Fruit fly (Drosophila melanogaster) whole organism, embryonic: ENCODE data around the gene vnd.
A peak's percentile ranks its signal among the peaks of the same experiment; 100 is the strongest.

ENCODE experiments used
- Bgb ChIP-seq: fragments of 200-800 bp; sonication (Bioruptor generic); IDR thresholded peaks from 2 replicates; pipeline ENCODE4 v1.3.6; 2022; ENCODE audit warnings: missing biosample characterization, missing genetic modification characterization; ENCODE audit not compliant: partially characterized antibody
- BtbVII ChIP-seq: fragments of 200-800 bp; sonication (Bioruptor generic); optimal IDR thresholded peaks from 3 replicates; lab custom pipeline; 2017; ENCODE audit warnings: missing biosample characterization, mild to moderate bottlenecking, missing genetic modification characterization
- C15 ChIP-seq: fragments of 200-800 bp; sonication (Bioruptor generic); IDR thresholded peaks from 3 replicates; pipeline ENCODE4 v1.3.6; 2022; ENCODE audit warnings: missing biosample characterization, missing genetic modification characterization
- CG1024 ChIP-seq: fragments of 200-800 bp; sonication (Bioruptor generic); IDR thresholded peaks from 2 replicates; pipeline ENCODE4 v1.3.6; 2022; ENCODE audit warnings: missing biosample characterization, missing genetic modification characterization
- CG10431 ChIP-seq: fragments of 200-800 bp; sonication (Bioruptor generic); optimal IDR thresholded peaks from 3 replicates; lab custom pipeline; 2018; ENCODE audit warnings: missing biosample characterization, mild to moderate bottlenecking, missing genetic modification characterization
- CG10654 ChIP-seq: fragments of 200-800 bp; sonication (Bioruptor generic); optimal IDR thresholded peaks from 2 replicates; lab custom pipeline; 2016; ENCODE audit warnings: missing biosample characterization, missing genetic modification characterization
- CG12104 ChIP-seq: fragments of 200-800 bp; sonication (Bioruptor generic); optimal IDR thresholded peaks from 3 replicates; lab custom pipeline; 2016; ENCODE audit warnings: missing biosample characterization, missing genetic modification characterization
- CG13424 ChIP-seq: fragments of 200-800 bp; sonication (Bioruptor generic); optimal IDR thresholded peaks from 2 replicates; lab custom pipeline; 2019; ENCODE audit warnings: missing biosample characterization, mild to moderate bottlenecking, missing genetic modification characterization, moderate library complexity
- CG15011 ChIP-seq: fragments of 200-800 bp; sonication (Bioruptor generic); optimal IDR thresholded peaks from 3 replicates; lab custom pipeline; 2018; ENCODE audit warnings: missing biosample characterization, mild to moderate bottlenecking, missing genetic modification characterization
- CG1603 ChIP-seq: fragments of 200-800 bp; sonication (Bioruptor generic); optimal IDR thresholded peaks from 2 replicates; lab custom pipeline; 2019; ENCODE audit warnings: missing biosample characterization, mild to moderate bottlenecking, missing genetic modification characterization, moderate library complexity
- CG16813 ChIP-seq: fragments of 200-800 bp; sonication (Bioruptor generic); IDR thresholded peaks from 3 replicates; pipeline ENCODE4 v1.3.6; 2022; ENCODE audit warnings: missing biosample characterization, missing genetic modification characterization; ENCODE audit not compliant: partially characterized antibody
- CG17568 ChIP-seq: fragments of 200-800 bp; sonication (Bioruptor generic); optimal IDR thresholded peaks from 2 replicates; lab custom pipeline; 2018; ENCODE audit warnings: missing biosample characterization, mild to moderate bottlenecking, missing genetic modification characterization, moderate library complexity
- CG18764 ChIP-seq: fragments of 200-800 bp; sonication (Bioruptor generic); optimal IDR thresholded peaks from 3 replicates; lab custom pipeline; 2016; ENCODE audit warnings: missing biosample characterization, missing genetic modification characterization
- CG2116 ChIP-seq: fragments of 200-800 bp; sonication (Bioruptor generic); optimal IDR thresholded peaks from 3 replicates; lab custom pipeline; 2018; ENCODE audit warnings: missing biosample characterization, mild to moderate bottlenecking, missing genetic modification characterization
- CG2129 ChIP-seq: fragments of 200-800 bp; sonication (Bioruptor generic); IDR thresholded peaks from 2 replicates; pipeline ENCODE4 v1.3.6; 2022; ENCODE audit warnings: missing biosample characterization, missing genetic modification characterization; ENCODE audit not compliant: partially characterized antibody
- CG30403 ChIP-seq: fragments of 200-800 bp; sonication (Bioruptor generic); optimal IDR thresholded peaks from 3 replicates; lab custom pipeline; 2016; ENCODE audit warnings: missing biosample characterization, missing genetic modification characterization
- CG31441 ChIP-seq: fragments of 200-800 bp; sonication (Bioruptor generic); IDR thresholded peaks from 2 replicates; pipeline ENCODE4 v1.3.6; 2022; ENCODE audit warnings: missing biosample characterization, missing genetic modification characterization
- CG34224 ChIP-seq: fragments of 200-800 bp; sonication (Bioruptor generic); IDR thresholded peaks from 3 replicates; pipeline ENCODE4 v1.3.6; 2022; ENCODE audit warnings: missing biosample characterization, missing genetic modification characterization; ENCODE audit not compliant: partially characterized antibody
- CG42726 ChIP-seq: fragments of 200-800 bp; sonication (Bioruptor generic); IDR thresholded peaks from 2 replicates; pipeline ENCODE4 v1.3.6; 2022; ENCODE audit warnings: missing biosample characterization, missing genetic modification characterization; ENCODE audit not compliant: partially characterized antibody
- CG43689 ChIP-seq: fragments of 200-800 bp; sonication (Bioruptor generic); IDR thresholded peaks from 2 replicates; pipeline ENCODE4 v1.3.6; 2022; ENCODE audit warnings: missing biosample characterization, missing genetic modification characterization
- CG4820 ChIP-seq: fragments of 200-800 bp; sonication (Bioruptor generic); optimal IDR thresholded peaks from 3 replicates; lab custom pipeline; 2016; ENCODE audit warnings: missing biosample characterization, missing genetic modification characterization
- CG6791 ChIP-seq: fragments of 200-800 bp; sonication (Bioruptor generic); IDR thresholded peaks from 3 replicates; pipeline ENCODE4 v1.3.6; 2022; ENCODE audit warnings: missing biosample characterization, missing genetic modification characterization; ENCODE audit not compliant: partially characterized antibody
- CG7745 ChIP-seq: fragments of 200-800 bp; sonication (Bioruptor generic); optimal IDR thresholded peaks from 2 replicates; lab custom pipeline; 2018; ENCODE audit warnings: missing biosample characterization, mild to moderate bottlenecking, missing genetic modification characterization, moderate library complexity
- CG7928 ChIP-seq: fragments of 200-800 bp; sonication (Bioruptor generic); optimal IDR thresholded peaks from 2 replicates; lab custom pipeline; 2017; ENCODE audit warnings: missing biosample characterization, mild to moderate bottlenecking, missing genetic modification characterization
- CG8924 ChIP-seq: fragments of 200-800 bp; optimal IDR thresholded peaks from 3 replicates; lab custom pipeline; 2019; ENCODE audit warnings: missing biosample characterization, mild to moderate bottlenecking, missing genetic modification characterization, moderate library complexity
- CTCF ChIP-seq: fragments of 200-800 bp; sonication (Bioruptor generic); optimal IDR thresholded peaks from 2 replicates; lab custom pipeline; 2017; ENCODE audit warnings: missing biosample characterization, mild to moderate bottlenecking, missing genetic modification characterization, moderate library complexity
- Dad ChIP-seq: fragments of 200-800 bp; sonication (Bioruptor generic); optimal IDR thresholded peaks from 3 replicates; lab custom pipeline; 2016; ENCODE audit warnings: missing biosample characterization, missing genetic modification characterization
- Drgx ChIP-seq: fragments of 200-800 bp; sonication (Bioruptor generic); IDR thresholded peaks from 2 replicates; pipeline ENCODE4 v1.3.6; 2022; ENCODE audit warnings: missing biosample characterization, missing genetic modification characterization
- E2f2 ChIP-seq: fragments of 200-800 bp; sonication (Bioruptor generic); IDR thresholded peaks from 2 replicates; pipeline ENCODE4 v1.3.6; 2022; ENCODE audit warnings: missing biosample characterization, missing genetic modification characterization
- Ets97D ChIP-seq: fragments of 200-800 bp; sonication (Bioruptor generic); optimal IDR thresholded peaks from 3 replicates; lab custom pipeline; 2016; ENCODE audit warnings: missing biosample characterization, missing genetic modification characterization
- Gug ChIP-seq: fragments of 200-800 bp; sonication (Bioruptor generic); IDR thresholded peaks from 4 replicates; pipeline ENCODE4 v1.3.6; 2022; ENCODE audit warnings: missing biosample characterization, missing genetic modification characterization
- Hey ChIP-seq: fragments of 200-800 bp; sonication (Bioruptor generic); optimal IDR thresholded peaks from 3 replicates; lab custom pipeline; 2018; ENCODE audit warnings: missing biosample characterization, mild to moderate bottlenecking, missing genetic modification characterization
- Hr3 ChIP-seq: fragments of 200-800 bp; sonication (Bioruptor generic); optimal IDR thresholded peaks from 3 replicates; lab custom pipeline; 2016; ENCODE audit warnings: missing biosample characterization, missing genetic modification characterization
- Mad ChIP-seq: fragments of 200-800 bp; sonication (Bioruptor generic); optimal IDR thresholded peaks from 2 replicates; lab custom pipeline; 2016; ENCODE audit warnings: missing biosample characterization, missing genetic modification characterization
- NC2α ChIP-seq: fragments of 200-800 bp; sonication (Bioruptor generic); optimal IDR thresholded peaks from 2 replicates; lab custom pipeline; 2016; ENCODE audit warnings: missing biosample characterization, missing genetic modification characterization
- Usf ChIP-seq: fragments of 200-800 bp; sonication (Bioruptor generic); optimal IDR thresholded peaks from 2 replicates; lab custom pipeline; 2017; ENCODE audit warnings: missing genotype, missing biosample characterization, missing genetic modification characterization
- YL-1 ChIP-seq: fragments of 200-800 bp; sonication (Bioruptor generic); optimal IDR thresholded peaks from 3 replicates; lab custom pipeline; 2017; ENCODE audit warnings: missing biosample characterization, mild to moderate bottlenecking, missing genetic modification characterization
- aop ChIP-seq: fragments of 200-800 bp; sonication (Bioruptor generic); IDR thresholded peaks from 2 replicates; pipeline ENCODE4 v1.3.6; 2022; ENCODE audit warnings: missing biosample characterization, missing genetic modification characterization
- az2 ChIP-seq: fragments of 200-800 bp; sonication (Bioruptor generic); optimal IDR thresholded peaks from 3 replicates; lab custom pipeline; 2016; ENCODE audit warnings: missing biosample characterization, missing genetic modification characterization
- bowl ChIP-seq: fragments of 200-800 bp; sonication (Bioruptor generic); IDR thresholded peaks from 2 replicates; pipeline ENCODE4 v1.3.6; 2022; ENCODE audit warnings: missing biosample characterization, missing genetic modification characterization
- chm ChIP-seq: fragments of 200-800 bp; sonication (Bioruptor generic); IDR thresholded peaks from 2 replicates; pipeline ENCODE4 v1.3.6; 2022; ENCODE audit warnings: missing biosample characterization, missing genetic modification characterization
- dan ChIP-seq: fragments of 200-800 bp; sonication (Bioruptor generic); IDR thresholded peaks from 2 replicates; pipeline ENCODE4 v1.3.6; 2022; ENCODE audit warnings: missing biosample characterization, missing genetic modification characterization
- dm ChIP-seq: fragments of 200-800 bp; sonication (Bioruptor generic); optimal IDR thresholded peaks from 3 replicates; lab custom pipeline; 2016; ENCODE audit warnings: missing biosample characterization, missing genetic modification characterization
- ftz-f1 ChIP-seq: fragments of 200-800 bp; sonication (Bioruptor generic); optimal IDR thresholded peaks from 2 replicates; lab custom pipeline; 2016; ENCODE audit warnings: missing biosample characterization, missing genetic modification characterization
- gcm ChIP-seq: fragments of 200-800 bp; sonication (Bioruptor generic); optimal IDR thresholded peaks from 2 replicates; lab custom pipeline; 2019; ENCODE audit warnings: missing biosample characterization, mild to moderate bottlenecking, missing genetic modification characterization, moderate library complexity
- peb ChIP-seq: fragments of 200-800 bp; sonication (Bioruptor generic); IDR thresholded peaks from 2 replicates; pipeline ENCODE4 v1.3.6; 2022; ENCODE audit warnings: missing biosample characterization, missing genetic modification characterization
- psq ChIP-seq: fragments of 200-800 bp; sonication (Bioruptor generic); optimal IDR thresholded peaks from 2 replicates; lab custom pipeline; 2017; ENCODE audit warnings: missing biosample characterization, missing genetic modification characterization
- tap ChIP-seq: fragments of 200-800 bp; optimal IDR thresholded peaks from 3 replicates; lab custom pipeline; 2019; ENCODE audit warnings: missing biosample characterization, mild to moderate bottlenecking, missing genetic modification characterization, moderate library complexity
- tna ChIP-seq: fragments of 200-800 bp; sonication (Bioruptor generic); IDR thresholded peaks from 2 replicates; pipeline ENCODE4 v1.3.6; 2022; ENCODE audit warnings: missing biosample characterization, missing genetic modification characterization; ENCODE audit not compliant: partially characterized antibody
- trem ChIP-seq: fragments of 200-800 bp; optimal IDR thresholded peaks from 3 replicates; lab custom pipeline; 2019; ENCODE audit warnings: missing biosample characterization, mild to moderate bottlenecking, missing genetic modification characterization, moderate library complexity
- vvl ChIP-seq: fragments of 200-800 bp; sonication (Bioruptor generic); IDR thresholded peaks from 2 replicates; pipeline ENCODE4 v1.3.6; 2022; ENCODE audit warnings: missing biosample characterization, missing genetic modification characterization

The vnd gene

DNA sequence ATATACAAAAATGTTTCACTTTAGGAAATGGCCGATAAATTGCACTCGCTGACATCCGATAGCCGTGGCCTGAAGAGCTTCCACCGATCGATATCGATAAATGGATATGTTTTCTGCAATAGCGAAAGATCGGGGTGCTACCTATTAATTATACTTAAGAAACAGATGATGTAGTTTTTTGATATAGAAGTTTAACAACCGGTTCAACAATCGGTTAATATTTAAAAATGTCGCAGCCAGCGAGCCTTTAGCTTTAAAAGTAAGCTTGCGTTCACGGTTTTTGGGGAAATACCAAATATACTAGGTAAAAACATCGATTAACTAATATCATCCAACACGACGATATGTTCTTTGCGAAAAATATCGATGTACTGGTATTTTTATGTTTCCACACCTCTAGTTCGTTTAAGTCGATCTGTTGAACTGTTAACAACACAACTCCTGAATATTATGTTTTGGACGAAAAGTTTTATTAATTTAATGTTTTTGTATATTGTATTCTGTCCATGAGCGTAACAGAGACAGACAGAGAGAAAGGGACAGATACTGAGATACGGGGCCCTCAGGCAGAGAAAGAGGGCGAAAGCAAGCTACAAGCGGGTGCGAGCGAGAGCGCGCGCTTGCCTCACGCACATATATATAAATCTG is 53.7 kb downstream of the vnd start, which contains the start of gene Dredd (continued):
- TF ChIP-seq CG16813 (GFP tag; lab: Robert Waterston, UW) (peak; percentile 91), CG31441 (GFP tag; lab: Robert Waterston, UW) (peak; percentile 44; the same call in 1 of the 2 replicates), ftz-f1 (GFP tag; lab: Kevin White, UChicago) (no peak), az2 (GFP tag; lab: Kevin White, UChicago) (no peak), NC2α (GFP tag; lab: Kevin White, UChicago) (no peak), tna (GFP tag; lab: Robert Waterston, UW) (peak; percentile 84), Ets97D (GFP tag; lab: Kevin White, UChicago) (peak; percentile 80), CG4820 (GFP tag; lab: Kevin White, UChicago) (no peak), psq (GFP tag; lab: Kevin White, UChicago) (no peak), C15 (GFP tag; lab: Robert Waterston, UW) (no peak), Gug (GFP tag; lab: Robert Waterston, UW) (no peak), CG12104 (GFP tag; lab: Kevin White, UChicago) (no peak), E2f2 (GFP tag; lab: Robert Waterston, UW) (peak; percentile 40; the same call in 1 of the 2 replicates), vvl (0 out of 2 replicates have a peak, but pooled peaks have one; percentile 19), Dad (GFP tag; lab: Kevin White, UChicago) (no peak), CG1024 (GFP tag; lab: Robert Waterston, UW) (no peak), Hr3 (GFP tag; lab: Kevin White, UChicago) (no peak), CG42726 (GFP tag; lab: Robert Waterston, UW) (peak; percentile 82; the same call in 1 of the 2 replicates), dan (GFP tag; lab: Robert Waterston, UW) (no peak), CG10654 (no peak), CG2116 (GFP tag; lab: Kevin White, UChicago) (peak; percentile 87), gcm (peak; percentile 31), YL-1 (GFP tag; lab: Kevin White, UChicago) (no peak), BtbVII (peak; percentile 48), tap (tag; lab: Kevin White, UChicago) (no peak), Bgb (GFP tag; lab: Robert Waterston, UW) (peak; percentile 86), CG6791 (GFP tag; lab: Robert Waterston, UW) (peak; percentile 89; the same call in 1 of the 3 replicates), CG17568 (GFP tag; lab: Kevin White, UChicago) (no peak), trem (tag; lab: Kevin White, UChicago) (peak; percentile 63), Usf (GFP tag; lab: Kevin White, UChicago) (no peak), bowl (GFP tag; lab: Robert Waterston, UW) (no peak), Drgx (GFP tag; lab: Robert Waterston, UW) (no peak), CG30403 (no peak), CTCF (no peak), dm (GFP tag; lab: Kevin White, UChicago) (peak; percentile 17), CG18764 (GFP tag; lab: Kevin White, UChicago) (no peak), chm (no peak), CG43689 (GFP tag; lab: Robert Waterston, UW) (no peak), CG10431 (GFP tag; lab: Kevin White, UChicago) (no peak), Hey (tag; lab: Kevin White, UChicago) (no peak), peb (GFP tag; lab: Robert Waterston, UW) (no peak), CG13424 (no peak), CG2129 (GFP tag; lab: Robert Waterston, UW) (peak; percentile 73), CG1603 (tag; lab: Kevin White, UChicago) (peak; percentile 18), CG34224 (GFP tag; lab: Robert Waterston, UW) (peak; percentile 84; the same call in 2 of the 3 replicates), Mad (GFP tag; lab: Kevin White, UChicago) (no peak), aop (GFP tag; lab: Robert Waterston, UW) (no peak), CG7928 (GFP tag; lab: Kevin White, UChicago) (no peak), CG15011 (GFP tag; lab: Kevin White, UChicago) (no peak), CG8924 (peak; percentile 73), CG7745 (no peak)
